Worm (Caenorhabditis elegans): ENCODE results near the gene M03F8.7.

M03F8.7 gene

ce11 chrV:5919887-5920286 lies 16.9 kb upstream of the M03F8.7 start, which contains the start of gene C04E6.12:
C04E6.12 (minus strand) TSS chrV:5919987.
- TF ChIP-seq lir-3 (tag; optimal IDR thresholded peaks at IDR 0.05; ENCODE audit: poor library complexity) (no peak), nhr-19 (GFP tag; conservative IDR thresholded peaks at IDR 0.05) (no peak), rnt-1 (tag; optimal IDR thresholded peaks at IDR 0.05) (no peak), sptf-1 (tag; optimal IDR thresholded peaks at IDR 0.05) (no peak)

- peak; percentile 47 for TF ChIP-seq nhr-71 (tag; optimal IDR thresholded peaks at IDR 0.05)
- TF ChIP-seq lsy-2 (tag; optimal IDR thresholded peaks at IDR 0.05) = no peak
- TF ChIP-seq hlh-4 (tag; optimal IDR thresholded peaks at IDR 0.05) = no peak
- peak; percentile 63 for TF ChIP-seq nhr-47 (tag; optimal IDR thresholded peaks at IDR 0.05)
- no peak for TF ChIP-seq efl-1 (optimal IDR thresholded peaks at IDR 0.05)
- TF ChIP-seq efl-1 (GFP tag; optimal IDR thresholded peaks at IDR 0.05 in 1 of 2) = no peak
- no peak for TF ChIP-seq fkh-10 (GFP tag; optimal IDR thresholded peaks at IDR 0.05)
- peak; percentile 75 for TF ChIP-seq dsc-1 (tag; optimal IDR thresholded peaks at IDR 0.05)
- no peak for TF ChIP-seq Y116A8C.19 (tag; optimal IDR thresholded peaks at IDR 0.05; ENCODE audit: borderline replicate concordance)
- no peak for TF ChIP-seq sptf-1 (tag; optimal IDR thresholded peaks at IDR 0.05)
- no peak for TF ChIP-seq ztf-11 (tag; optimal IDR thresholded peaks at IDR 0.05)
- TF ChIP-seq unc-98 (GFP tag; IDR thresholded peaks at IDR 0.05) = no peak
- no peak for TF ChIP-seq zip-4 (GFP tag; optimal IDR thresholded peaks at IDR 0.05)
- TF ChIP-seq pqm-1 (tag; optimal IDR thresholded peaks at IDR 0.05) = no peak
- peak; percentile 38 for TF ChIP-seq fkh-8 (tag; optimal IDR thresholded peaks at IDR 0.05)
- no peak for TF ChIP-seq mep-1 (tag; optimal IDR thresholded peaks at IDR 0.05)
- no peak for TF ChIP-seq xbp-1 (tag; optimal IDR thresholded peaks at IDR 0.05)
- no peak for TF ChIP-seq blmp-1 (tag; optimal IDR thresholded peaks at IDR 0.05)
- no peak for TF ChIP-seq C04F5.9 (tag; optimal IDR thresholded peaks at IDR 0.05)
- TF ChIP-seq swsn-7 (tag; optimal IDR thresholded peaks at IDR 0.05) = no peak
Measured at ce11 chrV:5921761-5922160, 15.0 kb upstream of the M03F8.7 start.

ce11 chrV:5922236-5922635 lies 14.5 kb upstream of the M03F8.7 start, which contains the start of gene srsx-18:
srsx-18 (plus strand) TSS chrV:5922536.
- TF ChIP-seq nhr-76 (tag; optimal IDR thresholded peaks at IDR 0.05) = no peak
- no peak for TF ChIP-seq efl-1 (optimal IDR thresholded peaks at IDR 0.05)
- TF ChIP-seq efl-1 (GFP tag; optimal IDR thresholded peaks at IDR 0.05 in 1 of 2) = peak in 1 of 2 experiments; percentile 70
- TF ChIP-seq fkh-8 (tag; optimal IDR thresholded peaks at IDR 0.05) = no peak
- no peak for TF ChIP-seq efl-3 (GFP tag; optimal IDR thresholded peaks at IDR 0.05)
- TF ChIP-seq lsy-2 (tag; optimal IDR thresholded peaks at IDR 0.05) = no peak
- TF ChIP-seq ceh-88 (GFP tag; IDR thresholded peaks at IDR 0.05) = no peak
- TF ChIP-seq aha-1 (tag; optimal IDR thresholded peaks at IDR 0.05) = no peak
- no peak for TF ChIP-seq mab-9 (GFP tag; IDR thresholded peaks at IDR 0.05)
- TF ChIP-seq lin-13 (GFP tag; optimal IDR thresholded peaks at IDR 0.05) = no peak

- no peak for TF ChIP-seq dsc-1 (tag; optimal IDR thresholded peaks at IDR 0.05)
- TF ChIP-seq efl-1 (optimal IDR thresholded peaks at IDR 0.05) = no peak
- peak in 1 of 2 experiments; percentile 18 for TF ChIP-seq efl-1 (GFP tag; optimal IDR thresholded peaks at IDR 0.05 in 1 of 2)
Measured at ce11 chrV:5927347-5927746, 9.4 kb upstream of the M03F8.7 start, which contains the start of gene srsx-17. srsx-17 (plus strand) TSS chrV:5927647.

DNA sequence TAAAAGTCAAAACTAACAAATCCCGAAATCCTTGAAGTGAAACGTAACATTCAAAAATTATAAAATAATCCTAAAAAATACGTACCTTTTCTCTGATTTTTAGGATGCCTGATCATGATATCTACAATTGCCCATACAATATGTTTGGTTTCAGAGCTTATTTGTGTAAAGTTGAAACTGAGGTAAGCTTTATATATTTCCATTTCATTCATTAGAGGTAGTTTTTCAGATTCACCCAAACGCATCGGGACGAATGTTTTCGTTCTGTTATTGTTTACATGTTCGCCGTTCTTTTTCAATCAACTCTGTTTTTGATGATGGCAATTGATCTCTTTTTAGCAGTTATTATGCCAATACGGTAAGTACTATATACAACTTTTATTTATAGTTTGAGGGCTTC lies 8.7 kb upstream of the M03F8.7 start:
- TF ChIP-seq skn-1 (tag; optimal IDR thresholded peaks at IDR 0.05) (no peak), efl-1 (optimal IDR thresholded peaks at IDR 0.05) (no peak), efl-1 (GFP tag; optimal IDR thresholded peaks at IDR 0.05 in 1 of 2) (peak in 1 of 2 experiments; percentile 89)

ce11 chrV:5930588-5930987 lies 6.2 kb upstream of the M03F8.7 start, which contains the start of gene galt-1:
galt-1 (plus strand) TSS chrV:5930905.
- TF ChIP-seq snu-23 (GFP tag; optimal IDR thresholded peaks at IDR 0.05) (no peak), elt-2 (tag; optimal IDR thresholded peaks at IDR 0.05) (peak; percentile 37), ceh-88 (GFP tag; IDR thresholded peaks at IDR 0.05) (no peak)
